Fruit fly (Drosophila melanogaster) whole organism, embryonic: ENCODE data around the gene Gs2.

Source experiments
- Abd-B ChIP-seq: fragments of 200-800 bp; sonication (Bioruptor generic); optimal IDR thresholded peaks from 2 replicates; lab custom pipeline; 2018; ENCODE audit warnings: missing biosample characterization, mild to moderate bottlenecking, missing genetic modification characterization, moderate library complexity
- BEAF-32 ChIP-seq: fragments of 200-800 bp; sonication (Bioruptor generic); optimal IDR thresholded peaks from 3 replicates; lab custom pipeline; 2017; ENCODE audit warnings: missing biosample characterization, missing genetic modification characterization, mild to moderate bottlenecking, moderate library complexity, missing genetic modification reagents
- Bdp1 ChIP-seq: fragments of 200-800 bp; sonication (Bioruptor generic); optimal IDR thresholded peaks from 3 replicates; lab custom pipeline; 2016; ENCODE audit warnings: missing biosample characterization, missing genetic modification characterization
- CG10147 ChIP-seq: fragments of 200-800 bp; sonication (Bioruptor generic); optimal IDR thresholded peaks from 2 replicates; lab custom pipeline; 2019; ENCODE audit warnings: missing biosample characterization, mild to moderate bottlenecking, missing genetic modification characterization, moderate library complexity
- CG10959 ChIP-seq: fragments of 200-800 bp; sonication (Bioruptor generic); IDR thresholded peaks from 2 replicates; pipeline ENCODE4 v1.3.6; 2022; ENCODE audit warnings: missing biosample characterization, missing genetic modification characterization
- CG11456 ChIP-seq: fragments of 200-800 bp; sonication (Bioruptor generic); IDR thresholded peaks from 3 replicates; pipeline ENCODE4 v1.3.6; 2022; ENCODE audit warnings: missing biosample characterization, missing genetic modification characterization
- CG13123 ChIP-seq: fragments of 200-800 bp; sonication (Bioruptor generic); optimal IDR thresholded peaks from 2 replicates; lab custom pipeline; 2016; ENCODE audit warnings: missing biosample characterization, missing genetic modification characterization
- CG15696 ChIP-seq: fragments of 200-800 bp; sonication (Bioruptor generic); optimal IDR thresholded peaks from 2 replicates; lab custom pipeline; 2019; ENCODE audit warnings: missing biosample characterization, mild to moderate bottlenecking, missing genetic modification characterization, moderate library complexity
- CG17385 ChIP-seq: fragments of 200-800 bp; sonication (Bioruptor generic); optimal IDR thresholded peaks from 3 replicates; lab custom pipeline; 2018; ENCODE audit warnings: missing biosample characterization, mild to moderate bottlenecking, missing genetic modification characterization
- CG4424 ChIP-seq: fragments of 200-800 bp; sonication (Bioruptor generic); optimal IDR thresholded peaks from 3 replicates; lab custom pipeline; 2016; ENCODE audit warnings: missing biosample characterization, missing genetic modification characterization
- CG4730 ChIP-seq: fragments of 200-800 bp; sonication (Bioruptor generic); IDR thresholded peaks from 2 replicates; pipeline ENCODE4 v1.3.6; 2022; ENCODE audit warnings: missing biosample characterization, missing genetic modification characterization
- CG6689 ChIP-seq: fragments of 200-800 bp; sonication (Bioruptor generic); IDR thresholded peaks from 2 replicates; pipeline ENCODE4 v1.3.6; 2022; ENCODE audit warnings: missing biosample characterization, missing genetic modification characterization
- CG7786 ChIP-seq: fragments of 200-800 bp; sonication (Bioruptor generic); optimal IDR thresholded peaks from 2 replicates; lab custom pipeline; 2016; ENCODE audit warnings: missing biosample characterization, missing genetic modification characterization
- CG7928 ChIP-seq: fragments of 200-800 bp; sonication (Bioruptor generic); optimal IDR thresholded peaks from 2 replicates; lab custom pipeline; 2017; ENCODE audit warnings: missing biosample characterization, mild to moderate bottlenecking, missing genetic modification characterization
- CoRest ChIP-seq: fragments of 200-800 bp; sonication (Bioruptor generic); optimal IDR thresholded peaks from 3 replicates; lab custom pipeline; 2018; ENCODE audit warnings: missing biosample characterization, mild to moderate bottlenecking, missing genetic modification characterization, moderate library complexity
- Dad ChIP-seq: fragments of 200-800 bp; sonication (Bioruptor generic); optimal IDR thresholded peaks from 3 replicates; lab custom pipeline; 2016; ENCODE audit warnings: missing biosample characterization, missing genetic modification characterization
- Drgx ChIP-seq: fragments of 200-800 bp; sonication (Bioruptor generic); IDR thresholded peaks from 2 replicates; pipeline ENCODE4 v1.3.6; 2022; ENCODE audit warnings: missing biosample characterization, missing genetic modification characterization
- E2f1 ChIP-seq: fragments of 200-800 bp; sonication (Bioruptor generic); IDR thresholded peaks from 2 replicates; pipeline ENCODE4 v1.3.6; 2022; ENCODE audit warnings: missing biosample characterization, missing genetic modification characterization
- H15 ChIP-seq: fragments of 200-800 bp; sonication (Bioruptor generic); IDR thresholded peaks from 3 replicates; pipeline ENCODE4 v1.3.6; 2022; ENCODE audit warnings: missing biosample characterization, missing genetic modification characterization
- HLH4C ChIP-seq: fragments of 200-800 bp; sonication (Bioruptor generic); IDR thresholded peaks from 3 replicates; pipeline ENCODE4 v1.3.6; 2022; ENCODE audit warnings: missing biosample characterization, missing genetic modification characterization; ENCODE audit not compliant: partially characterized antibody
- MTF-1 ChIP-seq: fragments of 200-800 bp; sonication (Bioruptor generic); optimal IDR thresholded peaks from 2 replicates; lab custom pipeline; 2018; ENCODE audit warnings: missing biosample characterization, mild to moderate bottlenecking, missing genetic modification characterization, borderline replicate concordance
- NC2α ChIP-seq: fragments of 200-800 bp; sonication (Bioruptor generic); optimal IDR thresholded peaks from 2 replicates; lab custom pipeline; 2016; ENCODE audit warnings: missing biosample characterization, missing genetic modification characterization
- Optix ChIP-seq: fragments of 200-800 bp; sonication (Bioruptor generic); IDR thresholded peaks from 3 replicates; pipeline ENCODE4 v1.3.6; 2022; ENCODE audit warnings: missing biosample characterization, missing genetic modification characterization
- az2 ChIP-seq: fragments of 200-800 bp; sonication (Bioruptor generic); optimal IDR thresholded peaks from 3 replicates; lab custom pipeline; 2016; ENCODE audit warnings: missing biosample characterization, missing genetic modification characterization
- bsh ChIP-seq, 2 experiments: fragments of 200-800 bp; sonication (Bioruptor generic); optimal IDR thresholded peaks; 2 replicates each; lab custom pipeline; 2017 to 2018; ENCODE audit warnings: mild to moderate bottlenecking in 2 of 2, missing biosample characterization in 2 of 2, missing genetic modification characterization in 2 of 2, moderate library complexity in 1 of 2
- corto ChIP-seq: fragments of 200-800 bp; sonication (Bioruptor generic); optimal IDR thresholded peaks from 2 replicates; lab custom pipeline; 2016; ENCODE audit warnings: missing biosample characterization, mild to moderate bottlenecking, missing genetic modification characterization, moderate library complexity
- crp ChIP-seq, 2 experiments: fragments of 200-800 bp; sonication (Bioruptor generic); optimal IDR thresholded peaks; 2 replicates in 1 of 2; 3 replicates in 1 of 2; lab custom pipeline; 2017; ENCODE audit warnings: missing biosample characterization in 2 of 2, missing genetic modification characterization in 2 of 2, mild to moderate bottlenecking in 1 of 2, moderate library complexity in 1 of 2
- dm ChIP-seq: fragments of 200-800 bp; sonication (Bioruptor generic); optimal IDR thresholded peaks from 3 replicates; lab custom pipeline; 2016; ENCODE audit warnings: missing biosample characterization, missing genetic modification characterization
- dmrt99B ChIP-seq: fragments of 200-800 bp; sonication (Bioruptor generic); optimal IDR thresholded peaks from 2 replicates; lab custom pipeline; 2018; ENCODE audit warnings: missing biosample characterization, mild to moderate bottlenecking, missing genetic modification characterization, moderate library complexity
- fd3F ChIP-seq: fragments of 200-800 bp; sonication (Bioruptor generic); optimal IDR thresholded peaks from 2 replicates; lab custom pipeline; 2018; ENCODE audit warnings: missing biosample characterization, mild to moderate bottlenecking, missing genetic modification characterization, moderate library complexity
- ftz-f1 ChIP-seq: fragments of 200-800 bp; sonication (Bioruptor generic); optimal IDR thresholded peaks from 2 replicates; lab custom pipeline; 2016; ENCODE audit warnings: missing biosample characterization, missing genetic modification characterization
- jing ChIP-seq: fragments of 200-800 bp; sonication (Bioruptor generic); optimal IDR thresholded peaks from 2 replicates; lab custom pipeline; 2018; ENCODE audit warnings: missing biosample characterization, mild to moderate bottlenecking, missing genetic modification characterization
- klu ChIP-seq: fragments of 200-800 bp; sonication (Bioruptor generic); IDR thresholded peaks from 2 replicates; pipeline ENCODE4 v1.3.6; 2022; ENCODE audit warnings: missing biosample characterization, missing genetic modification characterization
- lab ChIP-seq: fragments of 200-800 bp; sonication (Bioruptor generic); optimal IDR thresholded peaks from 3 replicates; lab custom pipeline; 2017; ENCODE audit warnings: missing biosample characterization, missing genetic modification characterization, mild to moderate bottlenecking, moderate library complexity, missing genetic modification reagents
- lmd ChIP-seq: fragments of 200-800 bp; sonication (Bioruptor generic); IDR thresholded peaks from 2 replicates; pipeline ENCODE4 v1.3.6; 2022; ENCODE audit warnings: missing biosample characterization, missing genetic modification characterization
- mld ChIP-seq: fragments of 200-800 bp; sonication (Bioruptor generic); IDR thresholded peaks from 3 replicates; pipeline ENCODE4 v1.3.6; 2022; ENCODE audit warnings: missing biosample characterization, missing genetic modification characterization; ENCODE audit not compliant: partially characterized antibody
- phol ChIP-seq: fragments of 200-800 bp; sonication (Bioruptor generic); optimal IDR thresholded peaks from 3 replicates; lab custom pipeline; 2018; ENCODE audit warnings: missing biosample characterization, mild to moderate bottlenecking, missing genetic modification characterization, moderate library complexity
- pzg ChIP-seq: fragments of 200-800 bp; sonication (Bioruptor generic); optimal IDR thresholded peaks from 3 replicates; lab custom pipeline; 2018; ENCODE audit warnings: missing biosample characterization, mild to moderate bottlenecking, missing genetic modification characterization, moderate library complexity
- slbo ChIP-seq: fragments of 200-800 bp; sonication (Bioruptor generic); IDR thresholded peaks from 2 replicates; pipeline ENCODE4 v1.3.6; 2022; ENCODE audit warnings: missing biosample characterization, missing genetic modification characterization
- stc ChIP-seq: fragments of 200-800 bp; sonication (Bioruptor generic); IDR thresholded peaks from 2 replicates; pipeline ENCODE4 v1.3.6; 2022; ENCODE audit warnings: missing biosample characterization, missing genetic modification characterization
- trh ChIP-seq: fragments of 200-800 bp; sonication (Bioruptor generic); optimal IDR thresholded peaks from 2 replicates; lab custom pipeline; 2016; ENCODE audit warnings: missing biosample characterization, missing genetic modification characterization
- wdn ChIP-seq: fragments of 200-800 bp; sonication (Bioruptor generic); IDR thresholded peaks from 2 replicates; pipeline ENCODE4 v1.3.6; 2022; ENCODE audit warnings: missing biosample characterization, missing genetic modification characterization

Gs2 gene

DNA sequence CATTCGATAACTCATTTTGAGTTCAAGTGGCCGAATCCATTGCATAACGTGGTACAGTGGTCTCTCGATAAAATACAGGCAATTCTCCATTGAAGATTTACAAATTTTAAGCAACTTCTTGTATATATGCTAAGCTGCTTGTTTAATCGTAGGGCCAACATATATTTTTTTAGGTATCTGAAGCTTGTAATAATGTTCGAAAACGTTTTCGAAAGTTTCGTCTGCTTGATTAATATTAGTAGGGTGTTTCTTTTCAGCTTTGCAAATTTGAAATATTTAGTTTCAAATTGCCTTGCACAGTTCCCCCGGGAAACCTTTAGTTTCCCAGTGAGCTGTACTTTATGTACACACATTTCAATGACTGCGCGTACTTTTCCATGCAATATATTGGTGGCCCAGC, 42.9 kb upstream of the Gs2 start (continued):
- TF ChIP-seq lab (GFP tag; lab: Kevin White, UChicago) = peak; percentile 5
- TF ChIP-seq ftz-f1 (GFP tag; lab: Kevin White, UChicago) = no peak
- TF ChIP-seq CG10147 (GFP tag; lab: Kevin White, UChicago) = peak; percentile 5
- peak in 1 of 2 experiments; percentile 13 for TF ChIP-seq bsh (GFP tag; optimal IDR thresholded peaks at IDR 0.05; lab: Kevin White, UChicago)
- TF ChIP-seq CG13123 (GFP tag; lab: Kevin White, UChicago) = no peak
- TF ChIP-seq CG11456 = no peak
- TF ChIP-seq lmd (GFP tag; lab: Robert Waterston, UW) = 0 out of 2 replicates have a peak, but pooled peaks have one; percentile 17
- no peak for TF ChIP-seq mld (GFP tag; lab: Robert Waterston, UW)
- TF ChIP-seq jing (GFP tag; lab: Kevin White, UChicago) = no peak
- TF ChIP-seq CG10959 (GFP tag; lab: Robert Waterston, UW) = no peak
- no peak for TF ChIP-seq klu (GFP tag; lab: Robert Waterston, UW)
- TF ChIP-seq crp (GFP tag; optimal IDR thresholded peaks at IDR 0.05; lab: Kevin White, UChicago) = no peak
- no peak for TF ChIP-seq MTF-1 (GFP tag; lab: Kevin White, UChicago)
- 0 out of 2 replicates have a peak, but pooled peaks have one; percentile 12 for TF ChIP-seq slbo (GFP tag; lab: Robert Waterston, UW)
- no peak for TF ChIP-seq CG7786 (GFP tag; lab: Kevin White, UChicago)
- TF ChIP-seq dm (GFP tag; lab: Kevin White, UChicago) = no peak
- no peak for TF ChIP-seq CG15696 (tag; lab: Kevin White, UChicago)
- peak; percentile 36 for TF ChIP-seq CoRest (tag; lab: Kevin White, UChicago)
- TF ChIP-seq Optix (GFP tag; lab: Robert Waterston, UW) = no peak
- TF ChIP-seq HLH4C = no peak
- TF ChIP-seq CG17385 (GFP tag; lab: Kevin White, UChicago) = no peak
- TF ChIP-seq Dad (GFP tag; lab: Kevin White, UChicago) = no peak
- TF ChIP-seq wdn (GFP tag; lab: Robert Waterston, UW) = no peak
- TF ChIP-seq phol (tag; lab: Kevin White, UChicago) = peak; percentile 32
- no peak for TF ChIP-seq corto (GFP tag; lab: Kevin White, UChicago)
- no peak for TF ChIP-seq pzg (GFP tag; lab: Kevin White, UChicago)
- no peak for TF ChIP-seq Drgx
- no peak for TF ChIP-seq Abd-B
- no peak for TF ChIP-seq NC2α (GFP tag; lab: Kevin White, UChicago)
- TF ChIP-seq dmrt99B (tag; lab: Kevin White, UChicago) = peak; percentile 44
- no peak for TF ChIP-seq CG7928 (GFP tag; lab: Kevin White, UChicago)
- TF ChIP-seq az2 (GFP tag; lab: Kevin White, UChicago) = no peak
- TF ChIP-seq H15 = no peak
- no peak for TF ChIP-seq CG6689 (GFP tag; lab: Robert Waterston, UW)
- no peak for TF ChIP-seq Bdp1 (GFP tag; lab: Kevin White, UChicago)
- no peak for TF ChIP-seq trh (GFP tag; lab: Kevin White, UChicago)
- no peak for TF ChIP-seq E2f1 (GFP tag; lab: Robert Waterston, UW)
- no peak for TF ChIP-seq stc (GFP tag; lab: Robert Waterston, UW)
- no peak for TF ChIP-seq BEAF-32 (GFP tag; lab: Kevin White, UChicago)
- TF ChIP-seq fd3F (GFP tag; lab: Kevin White, UChicago) = no peak

dm6 chrX:11382588-11382987, 40.0 kb upstream of the Gs2 start:
- TF ChIP-seq CG4730 (no peak), CG4424 (GFP tag; lab: Kevin White, UChicago) (peak; percentile 93)
